Fruit fly (Drosophila melanogaster): ENCODE measurements around the gene CG31100.

The CG31100 gene

dm6 chr3R:8997397-8997796 lies 6.1 kb downstream of the CG31100 start, which contains the start of gene CG11977:
Gene CG11977, plus strand, starts transcription at chr3R:8997697.
- TF ChIP-seq CG8478 (optimal IDR thresholded peaks at IDR 0.05) (no peak), psq (optimal IDR thresholded peaks at IDR 0.05) (no peak), Dll (optimal IDR thresholded peaks at IDR 0.05) (no peak), pan (optimal IDR thresholded peaks at IDR 0.05) (no peak), EcR (GFP tag; optimal IDR thresholded peaks at IDR 0.05) (no peak), usp (GFP tag; optimal IDR thresholded peaks at IDR 0.05) (no peak)

dm6 chr3R:8992928-8993579 lies 10.4 kb downstream of the CG31100 start, which contains the start of gene CG11975:
Gene CG11975, plus strand, starts transcription at chr3R:8993253.
- TF ChIP-seq pan (optimal IDR thresholded peaks at IDR 0.05) (no peak), usp (GFP tag; optimal IDR thresholded peaks at IDR 0.05) (no peak), psq (optimal IDR thresholded peaks at IDR 0.05) (no peak), Dll (optimal IDR thresholded peaks at IDR 0.05) (no peak)

dm6 chr3R:8984602-8985074 lies 18.8 kb downstream of the CG31100 start, which contains the start of gene CG11970:
Gene CG11970, plus strand, starts transcription at chr3R:8984718.
- TF ChIP-seq CG8478 (optimal IDR thresholded peaks at IDR 0.05) = no peak
- no peak for TF ChIP-seq pan (optimal IDR thresholded peaks at IDR 0.05)
- no peak for TF ChIP-seq EcR (GFP tag; optimal IDR thresholded peaks at IDR 0.05)
- TF ChIP-seq Dll (optimal IDR thresholded peaks at IDR 0.05) = no peak
- no peak for TF ChIP-seq usp (GFP tag; optimal IDR thresholded peaks at IDR 0.05)
- TF ChIP-seq psq (optimal IDR thresholded peaks at IDR 0.05) = no peak

dm6 chr3R:8984141-8984540 lies 19.3 kb downstream of the CG31100 start, which contains the start of gene RagA-B:
Gene RagA-B, minus strand, starts transcription at chr3R:8984315.
- TF ChIP-seq pan (optimal IDR thresholded peaks at IDR 0.05) = no peak
- TF ChIP-seq usp (GFP tag; optimal IDR thresholded peaks at IDR 0.05) = no peak
- TF ChIP-seq EcR (GFP tag; optimal IDR thresholded peaks at IDR 0.05) = no peak
- no peak for TF ChIP-seq CG8478 (optimal IDR thresholded peaks at IDR 0.05)
- TF ChIP-seq Dll (optimal IDR thresholded peaks at IDR 0.05) = no peak
- no peak for TF ChIP-seq psq (optimal IDR thresholded peaks at IDR 0.05)

- no peak for TF ChIP-seq pan (optimal IDR thresholded peaks at IDR 0.05)
- TF ChIP-seq EcR (GFP tag; optimal IDR thresholded peaks at IDR 0.05) = no peak
- TF ChIP-seq CG8478 (optimal IDR thresholded peaks at IDR 0.05) = no peak
- no peak for TF ChIP-seq Dll (optimal IDR thresholded peaks at IDR 0.05)
- TF ChIP-seq usp (GFP tag; optimal IDR thresholded peaks at IDR 0.05) = no peak
- TF ChIP-seq psq (optimal IDR thresholded peaks at IDR 0.05) = no peak
These were observed 22.0 kb downstream of the CG31100 start for dm6 chr3R:8981209-8981996.

- TF ChIP-seq CG8478 (optimal IDR thresholded peaks at IDR 0.05) (no peak), EcR (GFP tag; optimal IDR thresholded peaks at IDR 0.05) (no peak), psq (optimal IDR thresholded peaks at IDR 0.05) (no peak), usp (GFP tag; optimal IDR thresholded peaks at IDR 0.05) (no peak), pan (optimal IDR thresholded peaks at IDR 0.05) (no peak), Dll (optimal IDR thresholded peaks at IDR 0.05) (no peak)
These were observed 22.7 kb downstream of the CG31100 start, which contains the start of gene CAHbeta for dm6 chr3R:8980776-8981165. Gene CAHbeta, plus strand, starts transcription at chr3R:8980860.

- TF ChIP-seq psq (optimal IDR thresholded peaks at IDR 0.05) = no peak
- TF ChIP-seq usp (GFP tag; optimal IDR thresholded peaks at IDR 0.05) = no peak
- TF ChIP-seq EcR (GFP tag; optimal IDR thresholded peaks at IDR 0.05) = no peak
- TF ChIP-seq Dll (optimal IDR thresholded peaks at IDR 0.05) = no peak
- TF ChIP-seq pan (optimal IDR thresholded peaks at IDR 0.05) = no peak
- no peak for TF ChIP-seq CG8478 (optimal IDR thresholded peaks at IDR 0.05)
These were observed 23.3 kb downstream of the CG31100 start for dm6 chr3R:8979850-8980775.

- TF ChIP-seq Dll (optimal IDR thresholded peaks at IDR 0.05) (no peak), usp (GFP tag; optimal IDR thresholded peaks at IDR 0.05) (no peak), pan (optimal IDR thresholded peaks at IDR 0.05) (no peak), psq (optimal IDR thresholded peaks at IDR 0.05) (no peak)
These were observed 24.7 kb downstream of the CG31100 start for dm6 chr3R:8978768-8979167.

- no peak for TF ChIP-seq Dll (optimal IDR thresholded peaks at IDR 0.05)
- TF ChIP-seq CG8478 (optimal IDR thresholded peaks at IDR 0.05) = no peak
- no peak for TF ChIP-seq pan (optimal IDR thresholded peaks at IDR 0.05)
- no peak for TF ChIP-seq usp (GFP tag; optimal IDR thresholded peaks at IDR 0.05)
- no peak for TF ChIP-seq psq (optimal IDR thresholded peaks at IDR 0.05)
- no peak for TF ChIP-seq EcR (GFP tag; optimal IDR thresholded peaks at IDR 0.05)
These were observed 27.3 kb downstream of the CG31100 start for dm6 chr3R:8976073-8976593.

- no peak for TF ChIP-seq usp (GFP tag; optimal IDR thresholded peaks at IDR 0.05)
- TF ChIP-seq EcR (GFP tag; optimal IDR thresholded peaks at IDR 0.05) = no peak
- TF ChIP-seq psq (optimal IDR thresholded peaks at IDR 0.05) = no peak
- peak; percentile 40 for TF ChIP-seq Dll (optimal IDR thresholded peaks at IDR 0.05)
- no peak for TF ChIP-seq pan (optimal IDR thresholded peaks at IDR 0.05)
- TF ChIP-seq CG8478 (optimal IDR thresholded peaks at IDR 0.05) = no peak
These were observed 31.7 kb downstream of the CG31100 start for dm6 chr3R:8971794-8972193.

- no peak for TF ChIP-seq EcR (GFP tag; optimal IDR thresholded peaks at IDR 0.05)
- no peak for TF ChIP-seq Dll (optimal IDR thresholded peaks at IDR 0.05)
- TF ChIP-seq CG8478 (optimal IDR thresholded peaks at IDR 0.05) = no peak
These were observed 32.7 kb downstream of the CG31100 start for dm6 chr3R:8970707-8971106.

Measured in whole organism.